Worm (Caenorhabditis elegans) whole organism, L3 larva: ENCODE data around the gene gmeb-2.

Source experiments
- R02D3.7 ChIP-seq: fragments of 150-350 bp; optimal IDR thresholded peaks from 2 replicates; lab custom pipeline; 2014; ENCODE audit warnings: missing biosample characterization, missing genetic modification characterization
- ama-1 ChIP-seq: fragments of 150-350 bp; optimal IDR thresholded peaks from 2 replicates; lab custom pipeline; 2018
- ceh-16 ChIP-seq: sonication (generic microtip); optimal IDR thresholded peaks from 2 replicates; lab custom pipeline; 2017; ENCODE audit warnings: missing biosample characterization, missing genetic modification characterization
- ceh-82 ChIP-seq: fragments of 150-350 bp; optimal IDR thresholded peaks from 2 replicates; lab custom pipeline; 2014; ENCODE audit warnings: missing biosample characterization, missing genetic modification characterization
- ceh-9 ChIP-seq: sonication (generic microtip); optimal IDR thresholded peaks from 2 replicates; lab custom pipeline; 2018; ENCODE audit warnings: missing biosample characterization, missing genetic modification characterization
- daf-12 ChIP-seq: fragments of 150-350 bp; optimal IDR thresholded peaks from 2 replicates; lab custom pipeline; 2014; ENCODE audit warnings: missing biosample characterization, missing genetic modification reagents, missing genetic modification characterization
- egl-27 ChIP-seq: sonication (generic microtip); optimal IDR thresholded peaks from 4 replicates; lab custom pipeline; 2017; ENCODE audit warnings: missing biosample characterization, missing genetic modification reagents, missing genetic modification characterization
- elt-1 ChIP-seq: fragments of 150-350 bp; optimal IDR thresholded peaks from 2 replicates; lab custom pipeline; 2014; ENCODE audit warnings: missing biosample characterization, missing genetic modification characterization
- elt-2 ChIP-seq: sonication (generic microtip); optimal IDR thresholded peaks from 2 replicates; lab custom pipeline; 2016; ENCODE audit warnings: missing genetic modification reagents, mild to moderate bottlenecking, missing genetic modification characterization, missing compliant biosample characterization
- eor-1 ChIP-seq, 2 experiments: fragments of 150-350 bp; optimal IDR thresholded peaks; 2 replicates each; lab custom pipeline; 2014 to 2018; ENCODE audit warnings: missing biosample characterization in 2 of 2, missing genetic modification characterization in 2 of 2
- fkh-10 ChIP-seq: sonication (generic microtip); optimal IDR thresholded peaks from 2 replicates; lab custom pipeline; 2017; ENCODE audit warnings: missing biosample characterization, missing genetic modification reagents, missing genetic modification characterization
- jun-1 ChIP-seq: fragments of 150-350 bp; optimal IDR thresholded peaks from 2 replicates; lab custom pipeline; 2014; ENCODE audit warnings: missing biosample characterization, missing genetic modification reagents, missing genetic modification characterization
- lin-15B ChIP-seq: fragments of 150-350 bp; optimal IDR thresholded peaks from 2 replicates; lab custom pipeline; 2014; ENCODE audit warnings: missing biosample characterization, missing genetic modification characterization
- lin-39 ChIP-seq: fragments of 150-350 bp; optimal IDR thresholded peaks from 2 replicates; lab custom pipeline; 2018; ENCODE audit warnings: missing biosample characterization, missing genetic modification reagents, missing genetic modification characterization
- lsy-12 ChIP-seq: sonication (generic microtip); optimal IDR thresholded peaks from 2 replicates; lab custom pipeline; 2016; ENCODE audit warnings: mild to moderate bottlenecking, missing genetic modification characterization, missing compliant biosample characterization
- mml-1 ChIP-seq: fragments of 150-350 bp; sonication (generic microtip); optimal IDR thresholded peaks from 3 replicates; lab custom pipeline; 2014; ENCODE audit warnings: missing biosample characterization, missing genetic modification characterization
- nhr-11 ChIP-seq: fragments of 150-350 bp; optimal IDR thresholded peaks from 2 replicates; lab custom pipeline; 2014; ENCODE audit warnings: missing biosample characterization, missing genetic modification characterization
- nhr-12 ChIP-seq: fragments of 150-350 bp; optimal IDR thresholded peaks from 2 replicates; lab custom pipeline; 2014; ENCODE audit warnings: missing biosample characterization, missing genetic modification characterization
- nhr-23 ChIP-seq: fragments of 150-350 bp; optimal IDR thresholded peaks from 2 replicates; lab custom pipeline; 2014; ENCODE audit warnings: missing biosample characterization, missing genetic modification reagents, missing genetic modification characterization
- nhr-25 ChIP-seq: sonication (generic microtip); optimal IDR thresholded peaks from 2 replicates; lab custom pipeline; 2017; ENCODE audit warnings: missing biosample characterization, missing genetic modification characterization
- nhr-67 ChIP-seq: fragments of 150-350 bp; optimal IDR thresholded peaks from 2 replicates; lab custom pipeline; 2014; ENCODE audit warnings: missing biosample characterization, missing genetic modification characterization
- nhr-77 ChIP-seq: fragments of 150-350 bp; optimal IDR thresholded peaks from 2 replicates; lab custom pipeline; 2014; ENCODE audit warnings: missing biosample characterization, missing genetic modification characterization
- pha-4 ChIP-seq: fragments of 150-350 bp; optimal IDR thresholded peaks from 2 replicates; lab custom pipeline; 2014; ENCODE audit warnings: missing biosample characterization, missing genetic modification reagents, missing genetic modification characterization
- pqm-1 ChIP-seq: fragments of 150-350 bp; optimal IDR thresholded peaks from 2 replicates; lab custom pipeline; 2017; ENCODE audit warnings: missing biosample characterization, missing genetic modification characterization, inconsistent platforms
- snpc-4 ChIP-seq: fragments of 150-350 bp; optimal IDR thresholded peaks from 2 replicates; lab custom pipeline; 2014; ENCODE audit warnings: missing biosample characterization, missing genetic modification characterization
- tbx-2 ChIP-seq: sonication (generic microtip); optimal IDR thresholded peaks from 2 replicates; lab custom pipeline; 2016; ENCODE audit warnings: mild to moderate bottlenecking, missing genetic modification characterization, missing compliant biosample characterization
- zag-1 ChIP-seq: fragments of 150-350 bp; optimal IDR thresholded peaks from 2 replicates; lab custom pipeline; 2014; ENCODE audit warnings: missing biosample characterization, missing genetic modification characterization
- ztf-11 ChIP-seq: fragments of 150-350 bp; optimal IDR thresholded peaks from 2 replicates; lab custom pipeline; 2014; ENCODE audit warnings: missing biosample characterization, missing genetic modification characterization
- ztf-4 ChIP-seq: fragments of 150-350 bp; optimal IDR thresholded peaks from 2 replicates; lab custom pipeline; 2014; ENCODE audit warnings: missing biosample characterization, missing genetic modification characterization

gmeb-2 gene

ce11 chrX:15917000-15917399 lies 38.1 kb downstream of the gmeb-2 start, which contains the start of the genes F31B9.4 and F31B9.2:
F31B9.4 (minus strand) TSS chrX:15917100.
F31B9.2 (plus strand) TSS chrX:15917367.
- no peak for TF ChIP-seq lin-15B
- TF ChIP-seq zag-1 (tag; lab: Kevin White, UChicago), result no peak
- no peak for TF ChIP-seq fkh-10
- TF ChIP-seq nhr-77, result no peak

ce11 chrX:15919372-15919771 lies 40.5 kb downstream of the gmeb-2 start, which contains the start of gene F31B9.7:
F31B9.7 (plus strand) TSS chrX:15919672.
- TF ChIP-seq ama-1 (lab: Kevin White, UChicago) (no peak), nhr-23 (tag; lab: Kevin White, UChicago) (no peak), pha-4 (no peak), daf-12 (tag; lab: Kevin White, UChicago) (no peak), nhr-67 (tag; lab: Kevin White, UChicago) (no peak), lin-39 (tag; lab: Kevin White, UChicago) (no peak), nhr-12 (tag; lab: Kevin White, UChicago) (no peak), mml-1 (no peak), egl-27 (tag; lab: Kevin White, UChicago) (no peak), lsy-12 (tag; lab: Kevin White, UChicago) (no peak), ceh-82 (tag; lab: Kevin White, UChicago) (no peak), elt-1 (tag; lab: Kevin White, UChicago) (no peak), elt-2 (tag; lab: Kevin White, UChicago) (no peak), ztf-4 (no peak)

ce11 chrX:15923440-15923839 lies 44.6 kb downstream of the gmeb-2 start, which contains the start of gene F31B9.3:
F31B9.3 (plus strand) TSS chrX:15923740.
- TF ChIP-seq snpc-4 (tag; lab: Kevin White, UChicago), result no peak
- no peak for TF ChIP-seq tbx-2 (tag; lab: Kevin White, UChicago)
- no peak for TF ChIP-seq nhr-25 (tag; lab: Kevin White, UChicago)
- TF ChIP-seq pha-4, result no peak
- TF ChIP-seq nhr-77, result no peak
- TF ChIP-seq daf-12 (tag; lab: Kevin White, UChicago), result no peak
- no peak for TF ChIP-seq pqm-1 (tag; lab: Kevin White, UChicago)
- no peak for TF ChIP-seq jun-1 (tag; lab: Kevin White, UChicago)
- no peak for TF ChIP-seq eor-1 (tag; optimal IDR thresholded peaks at IDR 0.05; lab: Kevin White, UChicago)
- TF ChIP-seq nhr-23 (tag; lab: Kevin White, UChicago), result no peak
- TF ChIP-seq ceh-9 (tag; lab: Kevin White, UChicago), result no peak
- TF ChIP-seq R02D3.7, result no peak
- TF ChIP-seq ceh-16 (tag; lab: Kevin White, UChicago), result no peak
- no peak for TF ChIP-seq elt-1 (tag; lab: Kevin White, UChicago)
- no peak for TF ChIP-seq zag-1 (tag; lab: Kevin White, UChicago)
- no peak for TF ChIP-seq ztf-11 (tag; lab: Kevin White, UChicago)
- no peak for TF ChIP-seq elt-2 (tag; lab: Kevin White, UChicago)
- no peak for TF ChIP-seq ztf-4
- TF ChIP-seq nhr-67 (tag; lab: Kevin White, UChicago), result no peak
- TF ChIP-seq nhr-11, result no peak

- TF ChIP-seq ceh-82 (tag; lab: Kevin White, UChicago), result no peak
- TF ChIP-seq snpc-4 (tag; lab: Kevin White, UChicago), result peak; percentile 22
- TF ChIP-seq, all 47 proteins: peak for 1
Observed at ce11 chrX:15932859-15933258, 54.0 kb downstream of the gmeb-2 start.
